Fruit fly (Drosophila melanogaster): ENCODE results near the gene CG14324.

Gene CG14324

dm6 chr3R:17604198-17604879 lies 14.3 kb downstream of the CG14324 start (continued):
- TF ChIP-seq Spps (tag; optimal IDR thresholded peaks at IDR 0.05) = peak; percentile 79
- TF ChIP-seq tio (GFP tag; optimal IDR thresholded peaks at IDR 0.05) = peak; percentile 74
- TF ChIP-seq vvl (GFP tag; IDR thresholded peaks at IDR 0.05) = peak; percentile 65
- TF ChIP-seq chinmo (GFP tag; IDR thresholded peaks at IDR 0.05; ENCODE audit: partially characterized antibody) = peak; percentile 68; the same call in 1 of the 4 replicates
- TF ChIP-seq exex (tag; optimal IDR thresholded peaks at IDR 0.05) = peak; percentile 32
- TF ChIP-seq Xrp1 (GFP tag; IDR thresholded peaks at IDR 0.05) = peak; percentile 85
- peak; percentile 88 for TF ChIP-seq CG6813 (GFP tag; optimal IDR thresholded peaks at IDR 0.05)
- TF ChIP-seq pros (GFP tag; optimal IDR thresholded peaks at IDR 0.05) = peak; percentile 99
- TF ChIP-seq psq (GFP tag; optimal IDR thresholded peaks at IDR 0.05) = peak; percentile 18
- TF ChIP-seq CG11695 (GFP tag; IDR thresholded peaks at IDR 0.05) = peak; percentile 76
- TF ChIP-seq wdn (GFP tag; IDR thresholded peaks at IDR 0.05) = no peak; the same call in 1 of the 2 replicates
- peak in 1 of 2 experiments; percentile 84 for TF ChIP-seq bsh (GFP tag; optimal IDR thresholded peaks at IDR 0.05)
- peak; percentile 80; the same call in 1 of the 2 replicates for TF ChIP-seq Adf1 (GFP tag; IDR thresholded peaks at IDR 0.05)
- TF ChIP-seq dan (GFP tag; IDR thresholded peaks at IDR 0.05) = peak; percentile 53; the same call in 1 of the 2 replicates
- peak; percentile 83 for TF ChIP-seq odd (GFP tag; optimal IDR thresholded peaks at IDR 0.05)
- TF ChIP-seq D19A (tag; optimal IDR thresholded peaks at IDR 0.05) = peak; percentile 89
- TF ChIP-seq CG43689 (GFP tag; IDR thresholded peaks at IDR 0.05) = no peak
- no peak for TF ChIP-seq CHES-1-like (GFP tag; optimal IDR thresholded peaks at IDR 0.05)
- no peak for TF ChIP-seq HLHmδ (GFP tag; optimal IDR thresholded peaks at IDR 0.05)
- TF ChIP-seq bcd (GFP tag; optimal IDR thresholded peaks at IDR 0.05) = peak; percentile 82
- TF ChIP-seq CG10979 (tag; optimal IDR thresholded peaks at IDR 0.05) = peak; percentile 94
- peak; percentile 66 for TF ChIP-seq Ada2b (GFP tag; IDR thresholded peaks at IDR 0.05)
- peak; percentile 81 for TF ChIP-seq CG6254 (GFP tag; optimal IDR thresholded peaks at IDR 0.05)
- TF ChIP-seq CG4282 (GFP tag; optimal IDR thresholded peaks at IDR 0.05) = no peak
- TF ChIP-seq Atf-2 (GFP tag; optimal IDR thresholded peaks at IDR 0.05) = peak; percentile 9
- peak; percentile 78 for TF ChIP-seq CG17328 (GFP tag; IDR thresholded peaks at IDR 0.05)
- TF ChIP-seq ranshi (GFP tag; IDR thresholded peaks at IDR 0.05) = peak; percentile 69
- TF ChIP-seq CG8765 (GFP tag; IDR thresholded peaks at IDR 0.05) = peak; percentile 74
- TF ChIP-seq ro (GFP tag; IDR thresholded peaks at IDR 0.05) = peak; percentile 34; the same call in 1 of the 2 replicates
- peak; percentile 90 for TF ChIP-seq Hey (tag; optimal IDR thresholded peaks at IDR 0.05)
- no peak for TF ChIP-seq Taf1 (GFP tag; IDR thresholded peaks at IDR 0.05)
- TF ChIP-seq so (GFP tag; IDR thresholded peaks at IDR 0.05) = peak; percentile 83
- peak; percentile 34 for TF ChIP-seq Mad (GFP tag; optimal IDR thresholded peaks at IDR 0.05)
- TF ChIP-seq Ptx1 (GFP tag; IDR thresholded peaks at IDR 0.05) = peak; percentile 74
- peak; percentile 65; the same call in 1 of the 2 replicates for TF ChIP-seq sisA (GFP tag; IDR thresholded peaks at IDR 0.05)
- TF ChIP-seq CG8388 (GFP tag; optimal IDR thresholded peaks at IDR 0.05) = peak; percentile 87
- TF ChIP-seq NK7.1 (GFP tag; optimal IDR thresholded peaks at IDR 0.05) = no peak
- peak; percentile 37 for TF ChIP-seq oc (tag; optimal IDR thresholded peaks at IDR 0.05)
- TF ChIP-seq sens-2 (GFP tag; IDR thresholded peaks at IDR 0.05) = no peak
- TF ChIP-seq Oaz (GFP tag; IDR thresholded peaks at IDR 0.05) = peak; percentile 33; the same call in 1 of the 2 replicates
- peak; percentile 82 for TF ChIP-seq croc (GFP tag; conservative IDR thresholded peaks at IDR 0.05)
- TF ChIP-seq CG11085 (GFP tag; IDR thresholded peaks at IDR 0.05) = 0 out of 2 replicates have a peak, but pooled peaks have one; percentile 19
- peak; percentile 81 for TF ChIP-seq Chrac-16 (GFP tag; optimal IDR thresholded peaks at IDR 0.05)
- no peak for TF ChIP-seq gro (GFP tag; optimal IDR thresholded peaks at IDR 0.05)
- peak; percentile 7 for TF ChIP-seq HmgD (GFP tag; optimal IDR thresholded peaks at IDR 0.05)
- no peak for TF ChIP-seq Trl (optimal IDR thresholded peaks at IDR 0.05)
- TF ChIP-seq Trl (GFP tag; optimal IDR thresholded peaks at IDR 0.05) = peak; percentile 7
- TF ChIP-seq CG4820 (GFP tag; optimal IDR thresholded peaks at IDR 0.05) = peak; percentile 72
- TF ChIP-seq CG12155 (GFP tag; optimal IDR thresholded peaks at IDR 0.05) = peak; percentile 43
- TF ChIP-seq schlank (tag; optimal IDR thresholded peaks at IDR 0.05) = peak; percentile 47

Measured in whole organism, embryonic.